Fruit fly (Drosophila melanogaster) whole organism, wandering third instar larva: ENCODE results near the gene CG14200.

Source experiments
- CG32264 ChIP-seq: fragments of 200-800 bp; sonication (Bioruptor generic); optimal IDR thresholded peaks from 2 replicates; lab custom pipeline; 2016; ENCODE audit warnings: missing biosample characterization, missing genetic modification characterization
- CG9705 ChIP-seq: fragments of 200-800 bp; sonication (Bioruptor generic); optimal IDR thresholded peaks from 2 replicates; lab custom pipeline; 2018; ENCODE audit warnings: missing biosample characterization, mild to moderate bottlenecking, missing genetic modification characterization
- CrebA ChIP-seq: fragments of 200-800 bp; sonication (Bioruptor generic); optimal IDR thresholded peaks from 2 replicates; lab custom pipeline; 2016; ENCODE audit warnings: missing biosample characterization, mild to moderate bottlenecking, missing genetic modification characterization, borderline replicate concordance
- HLH106 ChIP-seq: fragments of 200-800 bp; optimal IDR thresholded peaks from 3 replicates; lab custom pipeline; 2019; ENCODE audit warnings: missing biosample characterization, mild to moderate bottlenecking, missing genetic modification characterization, moderate library complexity
- Hnf4 ChIP-seq: fragments of 200-800 bp; sonication (Bioruptor generic); optimal IDR thresholded peaks from 2 replicates; lab custom pipeline; 2016; ENCODE audit warnings: missing biosample characterization, mild to moderate bottlenecking, missing genetic modification characterization
- Hr78 ChIP-seq: fragments of >200 bp; optimal IDR thresholded peaks from 2 replicates; lab custom pipeline; 2017; ENCODE audit warnings: missing biosample characterization, missing genetic modification characterization
- Hr83 ChIP-seq: fragments of 200-300 bp; sonication (Bioruptor generic); optimal IDR thresholded peaks from 2 replicates; lab custom pipeline; 2016; ENCODE audit warnings: missing biosample characterization, mild to moderate bottlenecking, missing genetic modification characterization, moderate library complexity; ENCODE audit not compliant: poor library complexity, severe bottlenecking
- Jra ChIP-seq: sonication (Bioruptor generic); optimal IDR thresholded peaks from 2 replicates; lab custom pipeline; 2016; ENCODE audit warnings: missing biosample characterization, missing genetic modification characterization
- Mio ChIP-seq: sonication (Bioruptor generic); optimal IDR thresholded peaks from 2 replicates; lab custom pipeline; 2016; ENCODE audit warnings: missing biosample characterization, missing genetic modification characterization
- Myc ChIP-seq: fragments of >200 bp; optimal IDR thresholded peaks from 2 replicates; lab custom pipeline; 2017
- Rel ChIP-seq, 2 experiments: fragments of 200-800 bp; sonication (Bioruptor generic) in 1 of 2; optimal IDR thresholded peaks; 2 replicates in 1 of 2; 3 replicates in 1 of 2; lab custom pipeline; 2016 to 2019; ENCODE audit warnings: mild to moderate bottlenecking in 2 of 2, missing biosample characterization in 2 of 2, missing genetic modification characterization in 2 of 2, moderate library complexity in 1 of 2
- Sp1 ChIP-seq: fragments of 200-800 bp; sonication (Bioruptor generic); optimal IDR thresholded peaks from 3 replicates; lab custom pipeline; 2019; ENCODE audit warnings: missing biosample characterization, mild to moderate bottlenecking, missing genetic modification characterization, moderate library complexity
- Vsx2 ChIP-seq: fragments of 200-300, 225-300 bp; sonication (Bioruptor generic); optimal IDR thresholded peaks from 2 replicates; lab custom pipeline; 2018; ENCODE audit warnings: missing biosample characterization, missing genetic modification characterization; ENCODE audit not compliant: partially characterized antibody
- br ChIP-seq: fragments of 200-800 bp; sonication (Bioruptor generic); optimal IDR thresholded peaks from 2 replicates; lab custom pipeline; 2016; ENCODE audit warnings: missing biosample characterization, missing genetic modification characterization
- dl ChIP-seq, 2 experiments: fragments of 175-275, 200-275 bp in 1 of 2; fragments of 200-275 bp in 1 of 2; sonication (Bioruptor generic); optimal IDR thresholded peaks; lab custom pipeline; 2018; ENCODE audit warnings: mild to moderate bottlenecking in 2 of 2, missing biosample characterization in 2 of 2, missing genetic modification characterization in 2 of 2, moderate library complexity in 2 of 2; ENCODE audit not compliant: partially characterized antibody in 2 of 2, insufficient read depth in 1 of 2
- dsf ChIP-seq: sonication (Bioruptor generic); optimal IDR thresholded peaks from 2 replicates; lab custom pipeline; 2016; ENCODE audit warnings: missing biosample characterization, missing genetic modification characterization, borderline replicate concordance
- ey ChIP-seq: fragments of 200-800 bp; sonication (Bioruptor generic); optimal IDR thresholded peaks from 2 replicates; lab custom pipeline; 2016; ENCODE audit warnings: missing biosample characterization, missing genetic modification characterization
- foxo ChIP-seq, 2 experiments: fragments of 200-800 bp; sonication (Bioruptor generic); optimal IDR thresholded peaks; 2 replicates in 1 of 2; 3 replicates in 1 of 2; lab custom pipeline; 2016 to 2017; ENCODE audit warnings: missing biosample characterization in 2 of 2, missing genetic modification characterization in 2 of 2
- h ChIP-seq: fragments of 200-800 bp; sonication (Bioruptor generic); optimal IDR thresholded peaks from 3 replicates; lab custom pipeline; 2016; ENCODE audit warnings: missing biosample characterization, mild to moderate bottlenecking, missing genetic modification characterization
- pan ChIP-seq: fragments of >200 bp; optimal IDR thresholded peaks from 2 replicates; lab custom pipeline; 2017
- psq ChIP-seq: fragments of 200-800 bp; sonication (Bioruptor generic); optimal IDR thresholded peaks from 3 replicates; lab custom pipeline; 2017; ENCODE audit warnings: missing biosample characterization, mild to moderate bottlenecking, missing genetic modification characterization, moderate library complexity
- rgr ChIP-seq: fragments of 200-800 bp; sonication (Bioruptor generic); optimal IDR thresholded peaks from 3 replicates; lab custom pipeline; 2016; ENCODE audit warnings: missing biosample characterization, mild to moderate bottlenecking, missing genetic modification characterization
- sage ChIP-seq: fragments of 200-800 bp; sonication (Bioruptor generic); optimal IDR thresholded peaks from 2 replicates; lab custom pipeline; 2016; ENCODE audit warnings: missing biosample characterization, mild to moderate bottlenecking, missing genetic modification characterization
- sv ChIP-seq: fragments of 200-800 bp; sonication (Bioruptor generic); optimal IDR thresholded peaks from 3 replicates; lab custom pipeline; 2016; ENCODE audit warnings: missing biosample characterization, missing genetic modification characterization
- tai ChIP-seq: sonication (Bioruptor generic); optimal IDR thresholded peaks from 2 replicates; lab custom pipeline; 2016; ENCODE audit warnings: missing biosample characterization, missing genetic modification characterization
- usp ChIP-seq: fragments of >200 bp; optimal IDR thresholded peaks from 2 replicates; lab custom pipeline; 2017; ENCODE audit warnings: missing biosample characterization, missing genetic modification characterization

CG14200 gene

dm6 chrX:19474763-19475162, 20.5 kb upstream of the CG14200 start, which contains the start of gene narya:
TSS of gene narya (plus strand) at chrX:19475063.
- TF ChIP-seq Hr83 (GFP tag; lab: Kevin White, UChicago) (no peak), HLH106 (tag; lab: Kevin White, UChicago) (no peak)

DNA sequence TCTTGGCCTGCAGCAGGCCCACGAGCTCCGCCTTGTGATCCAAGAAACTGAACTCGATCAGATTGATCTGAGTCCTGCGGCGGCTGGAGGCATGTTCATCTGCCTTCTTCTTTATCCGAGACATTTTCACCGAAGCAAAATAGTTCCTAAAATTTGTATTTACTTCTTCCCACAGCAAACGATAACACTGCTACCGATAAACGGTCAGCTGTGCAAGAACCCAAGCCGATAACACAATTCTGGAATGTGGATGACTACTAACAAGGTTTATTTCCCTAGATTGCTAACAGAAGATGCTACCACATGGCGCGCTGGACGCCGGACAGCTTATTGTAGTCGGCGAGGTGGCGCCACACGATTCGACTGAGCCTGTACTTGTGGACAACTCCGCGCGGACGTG, 16.2 kb upstream of the CG14200 start, which contains the start of gene CG32533:
Gene CG32533 (minus strand): TSS at position 278 of the 400 bp plus-strand sequence.
- TF ChIP-seq dl (GFP tag; optimal IDR thresholded peaks at IDR 0.05; lab: Kevin White, UChicago; ENCODE audit: insufficient read depth in 1 of 2, partially characterized antibody in 2 of 2) (no peak), Hr78 (GFP tag; lab: Kevin White, UChicago) (no peak), rgr (GFP tag; lab: Kevin White, UChicago) (no peak), CrebA (GFP tag; lab: Kevin White, UChicago) (no peak), dsf (GFP tag; lab: Kevin White, UChicago) (no peak), Vsx2 (GFP tag; lab: Kevin White, UChicago) (no peak), CG32264 (GFP tag; lab: Kevin White, UChicago) (no peak), Jra (GFP tag; lab: Kevin White, UChicago) (no peak), Hnf4 (GFP tag; lab: Kevin White, UChicago) (no peak), CG9705 (GFP tag; lab: Kevin White, UChicago) (no peak), HLH106 (tag; lab: Kevin White, UChicago) (no peak), sage (GFP tag; lab: Kevin White, UChicago) (no peak), ey (GFP tag; lab: Kevin White, UChicago) (no peak), psq (no peak)
- TF ChIP-seq, all 38 proteins: peak for 0

- no peak for TF ChIP-seq HLH106 (tag; lab: Kevin White, UChicago)
- peak; percentile 19 for TF ChIP-seq Sp1
- TF ChIP-seq Myc (lab: Kevin White, UChicago), result peak; percentile 57
- TF ChIP-seq Rel (GFP tag; optimal IDR thresholded peaks at IDR 0.05; lab: Kevin White, UChicago), result no peak
- no peak for TF ChIP-seq Rel (tag; optimal IDR thresholded peaks at IDR 0.05; lab: Kevin White, UChicago)
- TF ChIP-seq Mio (GFP tag; lab: Kevin White, UChicago), result no peak
Measured at dm6 chrX:19479869-19480326, 15.4 kb upstream of the CG14200 start, which contains the start of the genes Naa15-16 and mRpS14. TSS of gene Naa15-16 (plus strand) at chrX:19479984. TSS of gene mRpS14 (minus strand) at chrX:19480238.

DNA sequence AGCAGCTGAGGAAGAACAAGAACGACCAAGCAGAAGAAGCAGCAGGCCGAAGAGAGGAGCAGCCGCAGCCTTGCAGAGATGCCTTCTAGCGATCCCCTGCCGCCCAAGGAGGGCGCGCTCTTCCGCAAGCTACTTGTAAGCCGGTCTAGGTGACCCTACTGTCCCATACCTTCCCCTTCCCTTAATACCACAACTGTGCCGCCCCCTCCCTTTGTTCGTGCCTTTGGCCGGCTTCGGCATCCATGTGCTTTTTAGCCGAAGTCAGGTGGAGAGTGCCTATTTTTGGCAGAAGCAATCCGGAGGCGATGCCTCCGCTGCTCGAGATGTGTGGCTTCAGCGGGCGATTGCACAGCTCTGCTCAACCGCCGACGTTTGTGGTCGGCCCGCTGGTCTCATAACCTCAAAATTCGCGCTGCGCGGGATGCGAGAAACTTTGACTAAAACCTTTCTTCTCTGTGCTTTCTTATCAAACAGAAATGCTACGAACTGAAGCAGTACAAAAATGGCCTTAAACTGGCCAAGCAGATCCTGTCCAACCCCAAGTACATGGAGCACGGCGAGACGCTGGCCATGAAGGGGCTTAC, 14.7 kb upstream of the CG14200 start:
- TF ChIP-seq pan, result no peak
- no peak for TF ChIP-seq dl (GFP tag; optimal IDR thresholded peaks at IDR 0.05; lab: Kevin White, UChicago; ENCODE audit: insufficient read depth in 1 of 2, partially characterized antibody in 2 of 2)
- TF ChIP-seq tai (GFP tag; lab: Kevin White, UChicago), result no peak
- no peak for TF ChIP-seq usp (GFP tag; lab: Kevin White, UChicago)
- TF ChIP-seq CG32264 (GFP tag; lab: Kevin White, UChicago), result no peak
- no peak for TF ChIP-seq sage (GFP tag; lab: Kevin White, UChicago)
- no peak for TF ChIP-seq foxo (GFP tag; optimal IDR thresholded peaks at IDR 0.05; lab: Kevin White, UChicago)
- TF ChIP-seq ey (GFP tag; lab: Kevin White, UChicago), result no peak
- TF ChIP-seq br (GFP tag; lab: Kevin White, UChicago), result no peak
- no peak for TF ChIP-seq CG9705 (GFP tag; lab: Kevin White, UChicago)
- TF ChIP-seq HLH106 (tag; lab: Kevin White, UChicago), result no peak
- no peak for TF ChIP-seq CrebA (GFP tag; lab: Kevin White, UChicago)
- TF ChIP-seq h (GFP tag; lab: Kevin White, UChicago), result no peak

DNA sequence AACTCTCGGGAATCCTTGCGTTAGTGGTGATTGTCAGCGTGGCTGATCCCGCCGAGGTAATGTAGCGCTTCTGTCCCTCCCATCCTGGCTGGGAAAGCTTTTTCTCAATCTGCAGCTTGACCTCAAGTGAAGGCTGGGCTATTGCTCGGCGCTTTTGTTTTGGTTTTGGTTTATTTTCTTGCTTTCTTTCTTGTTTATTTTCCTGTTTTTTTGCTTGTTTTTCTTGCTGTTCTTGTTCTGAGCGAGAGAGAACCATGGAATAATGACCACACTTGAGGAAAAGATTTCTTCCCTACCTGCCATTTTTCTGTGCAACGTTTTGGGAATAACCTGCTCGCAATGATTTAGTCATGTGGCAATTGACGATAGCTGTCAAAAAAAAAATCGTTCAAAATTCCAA, 10.2 kb upstream of the CG14200 start:
- TF ChIP-seq Hr83 (GFP tag; lab: Kevin White, UChicago), result no peak
- TF ChIP-seq pan, result no peak
- TF ChIP-seq sv (GFP tag; lab: Kevin White, UChicago), result no peak
- TF ChIP-seq sage (GFP tag; lab: Kevin White, UChicago), result no peak
- TF ChIP-seq, all 38 proteins: peak for 0
